Worm (Caenorhabditis elegans) whole organism, late embryonic: Measurements from ENCODE around the gene F57G12.2.

Source experiments
- ceh-30 ChIP-seq: fragments of 150-350 bp; optimal IDR thresholded peaks from 2 replicates; lab custom pipeline; 2014; ENCODE audit warnings: missing biosample characterization, missing genetic modification characterization
- dmd-4 ChIP-seq: sonication (generic microtip); optimal IDR thresholded peaks from 2 replicates; lab custom pipeline; 2016; ENCODE audit warnings: borderline replicate concordance, missing genetic modification characterization, missing compliant biosample characterization
- nfya-1 ChIP-seq: sonication (generic microtip); optimal IDR thresholded peaks from 2 replicates; lab custom pipeline; 2017; ENCODE audit warnings: missing genetic modification characterization, mild to moderate bottlenecking, missing compliant biosample characterization, antibody characterized with exemption, moderate library complexity
- nhr-11 ChIP-seq: fragments of 150-350 bp; optimal IDR thresholded peaks from 2 replicates; lab custom pipeline; 2014; ENCODE audit warnings: missing biosample characterization, missing genetic modification characterization
- ttx-3 ChIP-seq: sonication (generic microtip); optimal IDR thresholded peaks from 2 replicates; lab custom pipeline; 2016; ENCODE audit warnings: missing genetic modification reagents, missing genetic modification characterization, missing compliant biosample characterization

DNA sequence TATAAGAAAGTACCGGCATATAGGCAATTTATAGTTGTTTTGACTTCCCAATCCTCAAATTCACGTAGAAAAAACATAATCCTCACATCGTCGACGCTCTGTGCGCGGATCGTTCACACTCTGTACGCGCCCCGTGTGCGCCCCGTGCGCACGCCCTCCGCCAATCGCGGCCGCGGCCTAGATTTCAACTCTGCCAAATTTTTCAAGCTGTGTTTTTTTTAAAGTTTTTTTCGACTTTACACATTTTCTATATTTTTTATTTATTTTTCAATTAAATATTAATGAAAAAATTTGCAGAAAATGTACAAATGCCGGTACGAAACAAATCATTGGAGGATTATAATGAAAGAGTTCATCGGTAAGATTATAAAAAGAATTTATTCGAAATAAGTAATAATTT, 36.7 kb downstream of the F57G12.2 start, which contains the start of gene T01H10.11:
- TF ChIP-seq nfya-1 (no peak), ceh-30 (no peak), ttx-3 (tag; lab: Kevin White, UChicago) (no peak), nhr-11 (no peak), dmd-4 (tag; lab: Kevin White, UChicago) (no peak)
